Worm (Caenorhabditis elegans) whole organism, young adult: ENCODE data around the gene zipt-16.

ENCODE experiments used
- B0336.3 ChIP-seq: fragments of 200-800 bp; sonication (Bioruptor generic); IDR thresholded peaks from 2 replicates; pipeline ENCODE4 v1.3.6; 2022; ENCODE audit warnings: missing genetic modification characterization, missing compliant biosample characterization
- D2030.7 ChIP-seq: fragments of 200-800 bp; sonication (Bioruptor generic); IDR thresholded peaks from 2 replicates; pipeline ENCODE4 v1.3.6; 2022; ENCODE audit warnings: missing genetic modification reagents, missing genetic modification characterization, missing compliant biosample characterization
- F10E7.11 ChIP-seq: sonication (generic microtip); optimal IDR thresholded peaks from 2 replicates; lab custom pipeline; 2017; ENCODE audit warnings: mild to moderate bottlenecking, missing genetic modification characterization, moderate library complexity, missing compliant biosample characterization
- F33H1.4 ChIP-seq: fragments of 200-800 bp; sonication (Bioruptor generic); IDR thresholded peaks from 2 replicates; pipeline ENCODE4 v1.3.6; 2022; ENCODE audit warnings: missing genetic modification reagents, missing genetic modification characterization, missing compliant biosample characterization
- F55B11.4 ChIP-seq: sonication (generic microtip); optimal IDR thresholded peaks from 2 replicates; lab custom pipeline; 2016; ENCODE audit warnings: missing compliant biosample characterization, missing genetic modification characterization, borderline replicate concordance; ENCODE audit not compliant: insufficient read depth
- F57C9.4 ChIP-seq: sonication (generic microtip); optimal IDR thresholded peaks from 2 replicates; lab custom pipeline; 2017; ENCODE audit warnings: mild to moderate bottlenecking, missing genetic modification characterization, missing compliant biosample characterization
- K12H6.12 ChIP-seq: fragments of 200-800 bp; sonication (Bioruptor generic); optimal IDR thresholded peaks from 2 replicates; lab custom pipeline; 2018; ENCODE audit warnings: mild to moderate bottlenecking, missing genetic modification characterization, missing compliant biosample characterization
- Y53G8AR.9 ChIP-seq: fragments of 200-800 bp; sonication (Bioruptor generic); conservative IDR thresholded peaks from 2 replicates; pipeline ENCODE4 v1.3.6; 2022; ENCODE audit warnings: missing genetic modification reagents, missing genetic modification characterization, missing compliant biosample characterization
- Y79H2A.3 ChIP-seq: fragments of 200-800 bp; sonication (Bioruptor generic); conservative IDR thresholded peaks from 2 replicates; pipeline ENCODE4 v1.3.6; 2022; ENCODE audit warnings: missing genetic modification reagents, missing genetic modification characterization, missing compliant biosample characterization
- ZK185.1 ChIP-seq: sonication (generic microtip); optimal IDR thresholded peaks from 2 replicates; lab custom pipeline; 2016; ENCODE audit warnings: mild to moderate bottlenecking, missing genetic modification characterization, missing compliant biosample characterization; ENCODE audit not compliant: poor library complexity, severe bottlenecking
- akir-1 ChIP-seq: fragments of 200-800 bp; sonication (Bioruptor generic); optimal IDR thresholded peaks from 2 replicates; lab custom pipeline; 2018; ENCODE audit warnings: mild to moderate bottlenecking, missing genetic modification characterization, moderate library complexity, missing compliant biosample characterization
- attf-5 ChIP-seq: fragments of 200-800 bp; sonication (Bioruptor generic); optimal IDR thresholded peaks from 2 replicates; lab custom pipeline; 2018; ENCODE audit warnings: mild to moderate bottlenecking, missing genetic modification characterization, missing compliant biosample characterization
- attf-6 ChIP-seq: fragments of 200-800 bp; sonication (Bioruptor generic); IDR thresholded peaks from 2 replicates; pipeline ENCODE4 v1.3.6; 2022; ENCODE audit warnings: missing genetic modification reagents, missing genetic modification characterization, missing compliant biosample characterization
- bed-1 ChIP-seq: fragments of 200-800 bp; sonication (Bioruptor generic); IDR thresholded peaks from 2 replicates; pipeline ENCODE4 v1.3.6; 2022; ENCODE audit warnings: missing genetic modification reagents, missing genetic modification characterization, missing compliant biosample characterization
- cebp-2 ChIP-seq: fragments of 200-800 bp; sonication (Bioruptor generic); IDR thresholded peaks from 2 replicates; pipeline ENCODE4 v1.3.6; 2022; ENCODE audit warnings: missing genetic modification characterization, missing compliant biosample characterization
- ceh-91 ChIP-seq: fragments of 200-800 bp; sonication (Bioruptor generic); IDR thresholded peaks from 2 replicates; pipeline ENCODE4 v1.3.6; 2022; ENCODE audit warnings: missing genetic modification reagents, missing genetic modification characterization, missing compliant biosample characterization
- egl-44 ChIP-seq: fragments of 200-800 bp; sonication (Bioruptor generic); IDR thresholded peaks from 2 replicates; pipeline ENCODE4 v1.3.6; 2022; ENCODE audit warnings: missing genetic modification reagents, missing genetic modification characterization, missing compliant biosample characterization
- gei-17 ChIP-seq: fragments of 200-800 bp; sonication (Bioruptor generic); optimal IDR thresholded peaks from 2 replicates; lab custom pipeline; 2018; ENCODE audit warnings: mild to moderate bottlenecking, missing genetic modification characterization, missing compliant biosample characterization
- him-1 ChIP-seq: sonication (generic microtip); optimal IDR thresholded peaks from 2 replicates; lab custom pipeline; 2016; ENCODE audit warnings: missing genotype, missing genetic modification reagents, missing genetic modification characterization, missing compliant biosample characterization
- let-607 ChIP-seq, 2 experiments: fragments of 200-800 bp in 1 of 2; sonication (Bioruptor generic) in 1 of 2; sonication (generic microtip) in 1 of 2; optimal IDR thresholded peaks; 2 replicates each; lab custom pipeline; 2016 to 2018; ENCODE audit warnings: mild to moderate bottlenecking in 2 of 2, missing compliant biosample characterization in 2 of 2, missing genetic modification characterization in 2 of 2, moderate library complexity in 2 of 2, missing genotype in 1 of 2
- lsl-1 ChIP-seq: fragments of 200-800 bp; sonication (Bioruptor generic); optimal IDR thresholded peaks from 2 replicates; lab custom pipeline; 2018; ENCODE audit warnings: mild to moderate bottlenecking, missing genetic modification characterization, moderate library complexity, missing compliant biosample characterization
- madf-10 ChIP-seq: sonication (generic microtip); optimal IDR thresholded peaks from 2 replicates; lab custom pipeline; 2016; ENCODE audit warnings: mild to moderate bottlenecking, missing genetic modification characterization, missing compliant biosample characterization
- madf-6 ChIP-seq: fragments of 200-800 bp; sonication (Bioruptor generic); IDR thresholded peaks from 2 replicates; pipeline ENCODE4 v1.3.6; 2022; ENCODE audit warnings: missing genetic modification reagents, missing genetic modification characterization, missing compliant biosample characterization
- mel-28 ChIP-seq: sonication (generic microtip); optimal IDR thresholded peaks from 2 replicates; lab custom pipeline; 2016; ENCODE audit warnings: borderline replicate concordance, mild to moderate bottlenecking, missing genetic modification characterization, missing compliant biosample characterization
- mes-4 ChIP-seq: sonication (generic microtip); optimal IDR thresholded peaks from 2 replicates; lab custom pipeline; 2016; ENCODE audit warnings: missing genotype, missing genetic modification characterization, missing compliant biosample characterization
- mxl-1 ChIP-seq: sonication (generic microtip); optimal IDR thresholded peaks from 2 replicates; lab custom pipeline; 2016; ENCODE audit warnings: missing genetic modification characterization, missing compliant biosample characterization
- nfya-1 ChIP-seq: sonication (generic microtip); optimal IDR thresholded peaks from 2 replicates; lab custom pipeline; 2017; ENCODE audit warnings: antibody characterized with exemption, missing compliant biosample characterization, missing genetic modification characterization, borderline replicate concordance; ENCODE audit not compliant: insufficient read depth
- nhr-179 ChIP-seq: sonication (generic microtip); optimal IDR thresholded peaks from 2 replicates; lab custom pipeline; 2016; ENCODE audit warnings: mild to moderate bottlenecking, missing genetic modification characterization, missing compliant biosample characterization
- nhr-27 ChIP-seq: fragments of 200-800 bp; sonication (Bioruptor generic); optimal IDR thresholded peaks from 2 replicates; lab custom pipeline; 2018; ENCODE audit warnings: mild to moderate bottlenecking, missing genetic modification characterization, moderate library complexity, missing compliant biosample characterization
- snpc-1.1 ChIP-seq: sonication (generic microtip); optimal IDR thresholded peaks from 2 replicates; lab custom pipeline; 2017; ENCODE audit warnings: missing genetic modification characterization, mild to moderate bottlenecking, missing compliant biosample characterization, antibody characterized with exemption, moderate library complexity, missing genotype, missing genetic modification reagents; ENCODE audit not compliant: insufficient read depth
- somi-1 ChIP-seq: fragments of 200-800 bp; sonication (Bioruptor generic); optimal IDR thresholded peaks from 2 replicates; lab custom pipeline; 2018; ENCODE audit warnings: mild to moderate bottlenecking, missing genetic modification characterization, missing compliant biosample characterization
- sptf-2 ChIP-seq: fragments of 200-800 bp; sonication (Bioruptor generic); optimal IDR thresholded peaks from 2 replicates; lab custom pipeline; 2018; ENCODE audit warnings: mild to moderate bottlenecking, missing genetic modification characterization, missing compliant biosample characterization
- unc-130 ChIP-seq: sonication (generic microtip); optimal IDR thresholded peaks from 2 replicates; lab custom pipeline; 2016; ENCODE audit warnings: missing genetic modification reagents, missing genetic modification characterization, missing compliant biosample characterization
- zfh-2 ChIP-seq: fragments of 200-800 bp; sonication (Bioruptor generic); conservative IDR thresholded peaks from 2 replicates; pipeline ENCODE4 v1.3.6; 2022; ENCODE audit warnings: missing genetic modification reagents, missing genetic modification characterization, missing compliant biosample characterization
- zim-3 ChIP-seq: sonication (generic microtip); optimal IDR thresholded peaks from 2 replicates; lab custom pipeline; 2017; ENCODE audit warnings: mild to moderate bottlenecking, missing genetic modification characterization, moderate library complexity, missing compliant biosample characterization
- ztf-25 ChIP-seq: fragments of 200-800 bp; sonication (Bioruptor generic); IDR thresholded peaks from 2 replicates; pipeline ENCODE4 v1.3.6; 2022; ENCODE audit warnings: missing genetic modification reagents, missing genetic modification characterization, missing compliant biosample characterization

Gene zipt-16

DNA sequence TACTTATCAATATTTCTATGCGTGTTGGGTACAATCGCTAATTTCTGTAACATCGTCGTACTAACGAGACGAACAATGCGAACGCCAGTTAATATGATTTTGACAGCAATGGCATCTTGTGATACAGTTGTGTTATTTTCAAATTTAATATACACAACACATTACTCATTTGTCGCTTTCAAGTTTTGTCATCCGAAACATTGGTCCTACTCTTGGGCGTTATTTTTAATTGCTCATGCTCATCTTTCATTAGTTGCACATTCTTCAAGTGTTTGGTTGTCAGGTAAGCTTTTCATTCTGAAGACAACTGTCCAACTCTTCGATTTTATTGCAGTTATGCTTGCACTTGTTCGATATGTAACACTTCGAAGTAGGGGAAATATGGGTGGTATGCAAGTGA lies 23.6 kb upstream of the zipt-16 start:
- TF ChIP-seq nhr-179 (tag; lab: Kevin White, UChicago) (no peak), somi-1 (GFP tag; lab: Kevin White, UChicago) (no peak), Y79H2A.3 (GFP tag; lab: Robert Waterston, UW) (no peak), ztf-25 (GFP tag; lab: Robert Waterston, UW) (no peak), unc-130 (GFP tag; lab: Kevin White, UChicago) (no peak), F10E7.11 (tag; lab: Kevin White, UChicago) (no peak), F57C9.4 (tag; lab: Kevin White, UChicago) (no peak), let-607 (tag; optimal IDR thresholded peaks at IDR 0.05; lab: Kevin White, UChicago) (no peak), gei-17 (no peak), Y53G8AR.9 (no peak), B0336.3 (no peak), F55B11.4 (no peak), K12H6.12 (tag; lab: Kevin White, UChicago) (no peak), mxl-1 (tag; lab: Kevin White, UChicago) (no peak), sptf-2 (GFP tag; lab: Kevin White, UChicago) (no peak), mes-4 (tag; lab: Kevin White, UChicago) (no peak), attf-5 (no peak), zim-3 (tag; lab: Kevin White, UChicago) (no peak), ZK185.1 (tag; lab: Kevin White, UChicago) (no peak), F33H1.4 (GFP tag; lab: Robert Waterston, UW) (no peak)

DNA sequence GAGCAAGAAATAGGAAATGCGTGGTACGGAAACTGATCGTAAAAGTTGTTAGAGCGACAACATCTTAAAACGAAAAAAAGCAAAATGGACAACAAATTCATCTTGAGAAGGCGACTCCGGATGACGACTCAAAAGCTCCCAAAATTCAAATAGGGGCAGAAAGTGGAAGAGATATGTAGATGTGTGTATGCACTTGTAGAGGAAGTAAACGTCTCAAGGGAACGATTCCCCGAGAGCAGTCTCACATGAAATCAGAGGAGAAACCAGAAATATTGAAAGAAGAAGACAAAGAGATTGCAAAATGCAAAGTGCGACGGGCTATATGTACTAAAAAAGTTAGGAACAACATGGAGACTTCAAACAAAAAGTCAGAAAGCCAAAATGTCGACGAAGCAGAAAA lies 19.3 kb upstream of the zipt-16 start, which contains the start of gene F57B7.2:
Gene F57B7.2 (minus strand): TSS at position 101 of the 400 bp plus-strand sequence.
- no peak for TF ChIP-seq gei-17
- TF ChIP-seq ZK185.1 (tag; lab: Kevin White, UChicago), result no peak

- TF ChIP-seq cebp-2 (GFP tag; lab: Robert Waterston, UW) (0 out of 2 replicates have a peak, but pooled peaks have one; percentile 37), D2030.7 (no peak), nfya-1 (tag; lab: Kevin White, UChicago) (no peak), madf-6 (no peak), mel-28 (tag; lab: Kevin White, UChicago) (no peak), mes-4 (tag; lab: Kevin White, UChicago) (no peak), attf-6 (GFP tag; lab: Robert Waterston, UW) (no peak), him-1 (no peak), zfh-2 (GFP tag; lab: Robert Waterston, UW) (peak; percentile 82), madf-10 (tag; lab: Kevin White, UChicago) (peak; percentile 33), lsl-1 (GFP tag; lab: Kevin White, UChicago) (no peak), snpc-1.1 (tag; lab: Kevin White, UChicago) (no peak), egl-44 (GFP tag; lab: Robert Waterston, UW) (no peak), zim-3 (tag; lab: Kevin White, UChicago) (no peak), nhr-27 (tag; lab: Kevin White, UChicago) (no peak), Y53G8AR.9 (no peak)
Observed at ce11 chrV:11445375-11445774, 17.4 kb upstream of the zipt-16 start.

ce11 chrV:11446297-11446696 lies 16.5 kb upstream of the zipt-16 start, which contains the start of gene mig-17:
Gene mig-17 (plus strand): TSS chrV:11446685.
- TF ChIP-seq ceh-91 (GFP tag; lab: Robert Waterston, UW) (no peak), attf-6 (GFP tag; lab: Robert Waterston, UW) (no peak), nhr-179 (tag; lab: Kevin White, UChicago) (no peak), bed-1 (GFP tag; lab: Robert Waterston, UW) (no peak), akir-1 (GFP tag; lab: Kevin White, UChicago) (no peak)
